Comparison of ENCODE assay signal across 1 fruit fly cellular context in genomic region chr2L:2194305-2194828, dm6.
TF ChIP-seq lines count a peak whose summit lies in the region.

No protein-coding gene starts in this region.

TF ChIP-seq in whole organism, embryonic, 481 proteins besides CTCF, POLR2A, EP300 and RAD21 (continued from another document):
- peak; percentile 19 for TF ChIP-seq exex (tag; optimal IDR thresholded peaks at IDR 0.05; lab: Kevin White, UChicago)
- peak; percentile 22 for TF ChIP-seq sd (tag; optimal IDR thresholded peaks at IDR 0.05; lab: Kevin White, UChicago)
- no peak for TF ChIP-seq Atf-2 (GFP tag; optimal IDR thresholded peaks at IDR 0.05; lab: Kevin White, UChicago)
- TF ChIP-seq Med (GFP tag; lab: Kevin White, UChicago), result peak; percentile 77
- no peak for TF ChIP-seq Sin3A (optimal IDR thresholded peaks at IDR 0.05; lab: Kevin White, UChicago)
- no peak for TF ChIP-seq CG1233 (GFP tag; optimal IDR thresholded peaks at IDR 0.05; lab: Kevin White, UChicago)
- no peak for TF ChIP-seq CG12071 (GFP tag; optimal IDR thresholded peaks at IDR 0.05; lab: Kevin White, UChicago)
- no peak for TF ChIP-seq Mes4 (GFP tag; optimal IDR thresholded peaks at IDR 0.05; lab: Kevin White, UChicago)
- TF ChIP-seq CG1832 (GFP tag; optimal IDR thresholded peaks at IDR 0.05; lab: Kevin White, UChicago), result no peak
- TF ChIP-seq hbn (GFP tag; IDR thresholded peaks at IDR 0.05; lab: Robert Waterston, UW; ENCODE audit: partially characterized antibody), result no peak
- TF ChIP-seq sug (tag; optimal IDR thresholded peaks at IDR 0.05; lab: Kevin White, UChicago), result peak; percentile 14
- no peak for TF ChIP-seq HLH54F (GFP tag; optimal IDR thresholded peaks at IDR 0.05; lab: Kevin White, UChicago)
- peak; percentile 10 for TF ChIP-seq ftz-f1 (GFP tag; optimal IDR thresholded peaks at IDR 0.05; lab: Kevin White, UChicago)
- TF ChIP-seq CG2202 (tag; optimal IDR thresholded peaks at IDR 0.05; lab: Kevin White, UChicago), result no peak
- no peak for TF ChIP-seq CG18262 (tag; optimal IDR thresholded peaks at IDR 0.05; lab: Kevin White, UChicago)
- no peak for TF ChIP-seq Fer1 (GFP tag; optimal IDR thresholded peaks at IDR 0.05; lab: Kevin White, UChicago)
- TF ChIP-seq MESR4 (GFP tag; optimal IDR thresholded peaks at IDR 0.05; lab: Kevin White, UChicago), result no peak
- TF ChIP-seq wor (GFP tag; IDR thresholded peaks at IDR 0.05; lab: Robert Waterston, UW), result no peak
- no peak for TF ChIP-seq CG11504 (tag; optimal IDR thresholded peaks at IDR 0.05; lab: Kevin White, UChicago)
- TF ChIP-seq CG12769 (tag; optimal IDR thresholded peaks at IDR 0.05; lab: Kevin White, UChicago), result peak; percentile 22
